Worm (Caenorhabditis elegans): ENCODE results near the gene srh-76.

srh-76 gene

ce11 chrV:5816470-5817061 is 17.1 kb upstream of the srh-76 start (continued):
- no peak for TF ChIP-seq fkh-3 (tag; optimal IDR thresholded peaks at IDR 0.05)
- TF ChIP-seq sdz-38 (tag; optimal IDR thresholded peaks at IDR 0.05): no peak
- no peak for TF ChIP-seq nhr-120 (GFP tag; IDR thresholded peaks at IDR 0.05)
- no peak for TF ChIP-seq F57A8.1 (GFP tag; optimal IDR thresholded peaks at IDR 0.05)
- no peak for TF ChIP-seq F55B11.4 (tag; optimal IDR thresholded peaks at IDR 0.05; ENCODE audit: borderline replicate concordance, insufficient read depth)

ce11 chrV:5819903-5820302 is 13.7 kb upstream of the srh-76 start:
- no peak for TF ChIP-seq egrh-3 (GFP tag; IDR thresholded peaks at IDR 0.05)
- TF ChIP-seq ztf-25 (GFP tag; IDR thresholded peaks at IDR 0.05): no peak
- peak; percentile 6; the same call in 1 of the 2 replicates for TF ChIP-seq dox-1 (GFP tag; IDR thresholded peaks at IDR 0.05)
- TF ChIP-seq nhr-80 (tag; optimal IDR thresholded peaks at IDR 0.05): peak; percentile 66
- no peak for TF ChIP-seq ztf-26 (tag; optimal IDR thresholded peaks at IDR 0.05)

ce11 chrV:5820401-5820800 is 13.2 kb upstream of the srh-76 start:
- TF ChIP-seq madf-10 (tag; optimal IDR thresholded peaks at IDR 0.05): no peak
- TF ChIP-seq attf-6 (GFP tag; IDR thresholded peaks at IDR 0.05): no peak
- TF ChIP-seq ztf-3 (GFP tag; optimal IDR thresholded peaks at IDR 0.05): no peak
- no peak for TF ChIP-seq nfyb-1 (GFP tag; IDR thresholded peaks at IDR 0.05)
- no peak for TF ChIP-seq ceh-27 (GFP tag; optimal IDR thresholded peaks at IDR 0.05)
- TF ChIP-seq attf-5 (GFP tag; optimal IDR thresholded peaks at IDR 0.05): no peak
- TF ChIP-seq ztf-18 (tag; optimal IDR thresholded peaks at IDR 0.05): no peak
- TF ChIP-seq dpl-1 (GFP tag; optimal IDR thresholded peaks at IDR 0.05): no peak
- TF ChIP-seq cebp-1 (GFP tag; IDR thresholded peaks at IDR 0.05): no peak
- TF ChIP-seq cebp-1 (tag; optimal IDR thresholded peaks at IDR 0.05): no peak
- no peak for TF ChIP-seq hmg-1.2 (GFP tag; IDR thresholded peaks at IDR 0.05)
- no peak for TF ChIP-seq madf-6 (GFP tag; IDR thresholded peaks at IDR 0.05)
- no peak for TF ChIP-seq let-526 (GFP tag; IDR thresholded peaks at IDR 0.05)
- no peak for TF ChIP-seq aptf-2 (GFP tag; conservative IDR thresholded peaks at IDR 0.05)

- TF ChIP-seq fkh-3 (tag; optimal IDR thresholded peaks at IDR 0.05): no peak
- no peak for TF ChIP-seq him-1 (tag; optimal IDR thresholded peaks at IDR 0.05)
- TF ChIP-seq nhr-80 (tag; optimal IDR thresholded peaks at IDR 0.05): peak; percentile 93
- TF ChIP-seq cebp-2 (GFP tag; IDR thresholded peaks at IDR 0.05): no peak
- peak; percentile 56 for TF ChIP-seq atf-7 (tag; optimal IDR thresholded peaks at IDR 0.05)
Observed at ce11 chrV:5821451-5822143, 12.0 kb upstream of the srh-76 start.

DNA sequence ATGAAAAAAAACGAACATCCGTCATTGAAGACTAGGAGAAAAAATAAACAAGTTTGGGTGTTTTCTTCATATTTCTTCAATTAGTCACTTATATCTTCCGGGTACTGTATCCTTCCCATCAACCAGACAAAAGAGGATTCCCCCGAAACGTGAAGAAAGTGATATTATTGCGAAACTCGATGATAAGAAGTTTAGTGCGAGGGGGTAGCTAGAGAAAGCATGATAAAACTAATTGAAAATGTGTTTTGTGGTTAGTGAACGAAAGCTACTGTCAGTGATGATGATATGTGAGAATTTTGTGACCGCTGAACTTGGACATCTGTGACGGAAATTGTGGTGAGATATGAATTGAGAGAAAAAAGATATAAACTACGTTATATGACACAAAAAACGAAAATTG is 10.7 kb upstream of the srh-76 start:
- TF ChIP-seq nhr-27 (tag; optimal IDR thresholded peaks at IDR 0.05) (no peak), unc-130 (GFP tag; optimal IDR thresholded peaks at IDR 0.05) (no peak), ztf-22 (GFP tag; optimal IDR thresholded peaks at IDR 0.05) (no peak), snpc-4 (GFP tag; optimal IDR thresholded peaks at IDR 0.05) (no peak), snpc-4 (tag; optimal IDR thresholded peaks at IDR 0.05) (no peak), die-1 (tag; optimal IDR thresholded peaks at IDR 0.05) (peak; percentile 14), hlh-12 (tag; optimal IDR thresholded peaks at IDR 0.05) (no peak), ztf-26 (tag; optimal IDR thresholded peaks at IDR 0.05) (peak; percentile 62), K11D2.4 (GFP tag; IDR thresholded peaks at IDR 0.05) (0 out of 2 replicates have a peak, but pooled peaks have one; percentile 32), lin-40 (tag; optimal IDR thresholded peaks at IDR 0.05) (peak; percentile 70), T26A5.8 (tag; optimal IDR thresholded peaks at IDR 0.05) (no peak), D2030.7 (GFP tag; IDR thresholded peaks at IDR 0.05) (no peak), egl-18 (GFP tag; IDR thresholded peaks at IDR 0.05) (no peak), rec-8 (tag; optimal IDR thresholded peaks at IDR 0.05) (no peak), ceh-58 (GFP tag; IDR thresholded peaks at IDR 0.05) (no peak), repo-1 (tag; optimal IDR thresholded peaks at IDR 0.05) (no peak), mxl-1 (tag; optimal IDR thresholded peaks at IDR 0.05) (no peak), dpl-1 (GFP tag; optimal IDR thresholded peaks at IDR 0.05) (no peak)
